Fruit fly (Drosophila melanogaster) whole organism, embryonic: ENCODE data around the gene CG3434.
A peak's percentile ranks its signal among the peaks of the same experiment; 100 is the strongest.

Experiments
- Asciz ChIP-seq: fragments of 200-800 bp; sonication (Bioruptor generic); optimal IDR thresholded peaks from 2 replicates; lab custom pipeline; 2017; ENCODE audit warnings: missing biosample characterization, mild to moderate bottlenecking, missing genetic modification characterization, missing genetic modification reagents
- CG10147 ChIP-seq: fragments of 200-800 bp; sonication (Bioruptor generic); optimal IDR thresholded peaks from 2 replicates; lab custom pipeline; 2019; ENCODE audit warnings: missing biosample characterization, mild to moderate bottlenecking, missing genetic modification characterization, moderate library complexity
- CG10209 ChIP-seq: fragments of 200-800 bp; sonication (Bioruptor generic); optimal IDR thresholded peaks from 3 replicates; lab custom pipeline; 2017; ENCODE audit warnings: missing biosample characterization, mild to moderate bottlenecking, missing genetic modification characterization, missing genetic modification reagents
- CG10979 ChIP-seq: fragments of 200-800 bp; sonication (Bioruptor generic); optimal IDR thresholded peaks from 2 replicates; lab custom pipeline; 2018; ENCODE audit warnings: missing biosample characterization, mild to moderate bottlenecking, missing genetic modification characterization, moderate library complexity
- CG11695 ChIP-seq: fragments of 200-800 bp; sonication (Bioruptor generic); IDR thresholded peaks from 3 replicates; pipeline ENCODE4 v1.3.6; 2022; ENCODE audit warnings: missing biosample characterization, missing genetic modification characterization
- CG11696 ChIP-seq: fragments of 200-800 bp; sonication (Bioruptor generic); IDR thresholded peaks from 2 replicates; pipeline ENCODE4 v1.3.6; 2022; ENCODE audit warnings: missing biosample characterization, missing genetic modification characterization
- CG11723 ChIP-seq: fragments of 200-800 bp; sonication (Bioruptor generic); optimal IDR thresholded peaks from 2 replicates; lab custom pipeline; 2017; ENCODE audit warnings: missing biosample characterization, mild to moderate bottlenecking, missing genetic modification characterization
- CG13296 ChIP-seq: fragments of 200-800 bp; sonication (Bioruptor generic); optimal IDR thresholded peaks from 3 replicates; lab custom pipeline; 2018; ENCODE audit warnings: missing biosample characterization, mild to moderate bottlenecking, missing genetic modification characterization
- CG13424 ChIP-seq: fragments of 200-800 bp; sonication (Bioruptor generic); optimal IDR thresholded peaks from 2 replicates; lab custom pipeline; 2019; ENCODE audit warnings: missing biosample characterization, mild to moderate bottlenecking, missing genetic modification characterization, moderate library complexity
- CG15514 ChIP-seq: fragments of 200-800 bp; sonication (Bioruptor generic); optimal IDR thresholded peaks from 3 replicates; lab custom pipeline; 2017; ENCODE audit warnings: missing biosample characterization, missing genetic modification characterization, mild to moderate bottlenecking, moderate library complexity, missing genetic modification reagents
- CG17829 ChIP-seq: fragments of 200-800 bp; optimal IDR thresholded peaks from 2 replicates; lab custom pipeline; 2019; ENCODE audit warnings: missing biosample characterization, mild to moderate bottlenecking, missing genetic modification characterization, moderate library complexity
- CG18011 ChIP-seq: fragments of 200-800 bp; sonication (Bioruptor generic); optimal IDR thresholded peaks from 2 replicates; lab custom pipeline; 2017; ENCODE audit warnings: missing biosample characterization, missing genetic modification characterization, mild to moderate bottlenecking, moderate library complexity, missing genotype
- CG2712 ChIP-seq: fragments of 200-800 bp; optimal IDR thresholded peaks from 3 replicates; lab custom pipeline; 2019; ENCODE audit warnings: missing biosample characterization, mild to moderate bottlenecking, missing genetic modification characterization, moderate library complexity
- CG32532 ChIP-seq: fragments of 200-800 bp; sonication (Bioruptor generic); IDR thresholded peaks from 2 replicates; pipeline ENCODE4 v1.3.6; 2022; ENCODE audit warnings: missing biosample characterization, missing genetic modification characterization
- CG3281 ChIP-seq: fragments of 200-800 bp; sonication (Bioruptor generic); optimal IDR thresholded peaks from 3 replicates; lab custom pipeline; 2017; ENCODE audit warnings: missing biosample characterization, mild to moderate bottlenecking, missing genetic modification characterization
- CG4360 ChIP-seq: fragments of 200-800 bp; sonication (Bioruptor generic); IDR thresholded peaks from 2 replicates; pipeline ENCODE4 v1.3.6; 2022; ENCODE audit warnings: missing biosample characterization, missing genetic modification characterization
- CG7839 ChIP-seq: fragments of 200-800 bp; sonication (Bioruptor generic); optimal IDR thresholded peaks from 3 replicates; lab custom pipeline; 2018; ENCODE audit warnings: missing biosample characterization, mild to moderate bottlenecking, missing genetic modification characterization, moderate library complexity
- CG8388 ChIP-seq: fragments of 200-800 bp; sonication (Bioruptor generic); optimal IDR thresholded peaks from 2 replicates; lab custom pipeline; 2019; ENCODE audit warnings: missing biosample characterization, mild to moderate bottlenecking, missing genetic modification characterization, moderate library complexity
- CG9437 ChIP-seq: fragments of 200-800 bp; sonication (Bioruptor generic); optimal IDR thresholded peaks from 2 replicates; lab custom pipeline; 2018; ENCODE audit warnings: missing biosample characterization, mild to moderate bottlenecking, missing genetic modification characterization
- CG9727 ChIP-seq: fragments of 200-800 bp; sonication (Bioruptor generic); optimal IDR thresholded peaks from 3 replicates; lab custom pipeline; 2017; ENCODE audit warnings: missing biosample characterization, mild to moderate bottlenecking, missing genetic modification characterization
- D ChIP-seq, 2 experiments: fragments of 200-800 bp in 1 of 2; fragments of >200 bp in 1 of 2; sonication (Bioruptor generic) in 1 of 2; optimal IDR thresholded peaks; 2 replicates in 1 of 2; 3 replicates in 1 of 2; lab custom pipeline; 2017; ENCODE audit warnings: mild to moderate bottlenecking in 1 of 2, missing biosample characterization in 1 of 2, missing genetic modification characterization in 1 of 2, missing genetic modification reagents in 1 of 2
- E2f2 ChIP-seq: fragments of 200-800 bp; sonication (Bioruptor generic); IDR thresholded peaks from 2 replicates; pipeline ENCODE4 v1.3.6; 2022; ENCODE audit warnings: missing biosample characterization, missing genetic modification characterization
- Elba2 ChIP-seq: fragments of 200-800 bp; sonication (Bioruptor generic); optimal IDR thresholded peaks from 3 replicates; lab custom pipeline; 2016; ENCODE audit warnings: missing biosample characterization, missing genetic modification characterization
- Hand ChIP-seq: fragments of 200-800 bp; sonication (Bioruptor generic); optimal IDR thresholded peaks from 2 replicates; lab custom pipeline; 2017; ENCODE audit warnings: mild to moderate bottlenecking, missing biosample characterization, missing genetic modification reagents, missing genetic modification characterization
- Hmr ChIP-seq: fragments of 200-800 bp; sonication (Bioruptor generic); optimal IDR thresholded peaks from 3 replicates; lab custom pipeline; 2017; ENCODE audit warnings: mild to moderate bottlenecking, missing biosample characterization, missing genetic modification reagents, missing genetic modification characterization
- Kr ChIP-seq: fragments of 200-800 bp; sonication (Bioruptor generic); optimal IDR thresholded peaks from 2 replicates; lab custom pipeline; 2017; ENCODE audit warnings: missing biosample characterization, mild to moderate bottlenecking, missing genetic modification characterization
- Med ChIP-seq: fragments of 200-800 bp; sonication (Bioruptor generic); peaks from one replicate; lab custom pipeline; 2016; ENCODE audit warnings: missing biosample characterization, missing genetic modification characterization, mild to moderate bottlenecking, inconsistent platforms, moderate library complexity
- Pdp1 ChIP-seq, 2 experiments: fragments of 200-800 bp; sonication (Bioruptor generic); optimal IDR thresholded peaks; 3 replicates each; lab custom pipeline; 2016; ENCODE audit warnings: missing biosample characterization in 2 of 2, missing genetic modification characterization in 2 of 2, mild to moderate bottlenecking in 1 of 2, moderate library complexity in 1 of 2
- Sox102F ChIP-seq: fragments of 200-800 bp; sonication (Bioruptor generic); optimal IDR thresholded peaks from 2 replicates; lab custom pipeline; 2018; ENCODE audit warnings: missing biosample characterization, mild to moderate bottlenecking, missing genetic modification characterization, moderate library complexity
- Ssrp ChIP-seq: fragments of 200-800 bp; sonication (Bioruptor generic); optimal IDR thresholded peaks from 2 replicates; lab custom pipeline; 2018; ENCODE audit warnings: missing biosample characterization, mild to moderate bottlenecking, missing genetic modification characterization, moderate library complexity
- Vsx1 ChIP-seq: fragments of 200-800 bp; sonication (Bioruptor generic); optimal IDR thresholded peaks from 2 replicates; lab custom pipeline; 2017; ENCODE audit warnings: missing biosample characterization, mild to moderate bottlenecking, missing genetic modification characterization, missing genetic modification reagents
- chm ChIP-seq: fragments of 200-800 bp; sonication (Bioruptor generic); IDR thresholded peaks from 2 replicates; pipeline ENCODE4 v1.3.6; 2022; ENCODE audit warnings: missing biosample characterization, missing genetic modification characterization
- ci ChIP-seq: fragments of 200-800 bp; sonication (Bioruptor generic); IDR thresholded peaks from 3 replicates; pipeline ENCODE4 v1.3.6; 2022; ENCODE audit warnings: missing biosample characterization, missing genetic modification characterization
- crol ChIP-seq: fragments of 200-800 bp; sonication (Bioruptor generic); IDR thresholded peaks from 2 replicates; pipeline ENCODE4 v1.3.6; 2022; ENCODE audit warnings: missing biosample characterization, missing genetic modification characterization
- dmrt99B ChIP-seq: fragments of 200-800 bp; sonication (Bioruptor generic); optimal IDR thresholded peaks from 2 replicates; lab custom pipeline; 2018; ENCODE audit warnings: missing biosample characterization, mild to moderate bottlenecking, missing genetic modification characterization, moderate library complexity
- grau ChIP-seq: fragments of 200-800 bp; optimal IDR thresholded peaks from 3 replicates; lab custom pipeline; 2019; ENCODE audit warnings: missing biosample characterization, mild to moderate bottlenecking, missing genetic modification characterization, moderate library complexity
- hkb ChIP-seq, 2 experiments: fragments of 200-800 bp in 1 of 2; fragments of >200 bp in 1 of 2; sonication (Bioruptor generic) in 1 of 2; IDR thresholded peaks in 1 of 2; optimal IDR thresholded peaks in 1 of 2; 2 replicates each; pipeline versions ENCODE4 v1.3.6 to Lab custom; 2017 to 2022; ENCODE audit warnings: missing biosample characterization in 1 of 2, missing genetic modification characterization in 1 of 2
- jumu ChIP-seq: fragments of 200-800 bp; sonication (Bioruptor generic); optimal IDR thresholded peaks from 3 replicates; lab custom pipeline; 2016; ENCODE audit warnings: missing biosample characterization, missing genetic modification characterization
- lab ChIP-seq: fragments of 200-800 bp; sonication (Bioruptor generic); optimal IDR thresholded peaks from 3 replicates; lab custom pipeline; 2017; ENCODE audit warnings: missing biosample characterization, missing genetic modification characterization, mild to moderate bottlenecking, moderate library complexity, missing genetic modification reagents
- lbe ChIP-seq: fragments of 200-800 bp; sonication (Bioruptor generic); optimal IDR thresholded peaks from 2 replicates; lab custom pipeline; 2016; ENCODE audit warnings: missing biosample characterization, mild to moderate bottlenecking, missing genetic modification characterization
- mam ChIP-seq: fragments of 200-800 bp; sonication (Bioruptor generic); optimal IDR thresholded peaks from 3 replicates; lab custom pipeline; 2016; ENCODE audit warnings: missing biosample characterization, missing genetic modification characterization
- odd ChIP-seq: fragments of 200-800 bp; sonication (Bioruptor generic); optimal IDR thresholded peaks from 2 replicates; lab custom pipeline; 2017; ENCODE audit warnings: missing biosample characterization, mild to moderate bottlenecking, missing genetic modification characterization
- scrt ChIP-seq: fragments of 200-800 bp; sonication (Bioruptor generic); optimal IDR thresholded peaks from 2 replicates; lab custom pipeline; 2018; ENCODE audit warnings: missing biosample characterization, mild to moderate bottlenecking, missing genetic modification characterization, moderate library complexity
- seq ChIP-seq: fragments of 200-800 bp; sonication (Bioruptor generic); IDR thresholded peaks from 2 replicates; pipeline ENCODE4 v1.3.6; 2022; ENCODE audit warnings: missing biosample characterization, missing genetic modification characterization
- sim ChIP-seq: fragments of 200-800 bp; sonication (Bioruptor generic); IDR thresholded peaks from 2 replicates; pipeline ENCODE4 v1.3.6; 2022; ENCODE audit warnings: missing biosample characterization, missing genetic modification characterization
- tin ChIP-seq: fragments of 200-800 bp; sonication (Bioruptor generic); optimal IDR thresholded peaks from 3 replicates; lab custom pipeline; 2016; ENCODE audit warnings: missing biosample characterization, missing genetic modification characterization
- tx ChIP-seq: fragments of 200-800 bp; sonication (Bioruptor generic); optimal IDR thresholded peaks from 2 replicates; lab custom pipeline; 2016; ENCODE audit warnings: missing biosample characterization, missing genetic modification characterization
- vfl ChIP-seq: fragments of 200-800 bp; sonication (Bioruptor generic); optimal IDR thresholded peaks from 2 replicates; lab custom pipeline; 2016; ENCODE audit warnings: missing biosample characterization, missing genetic modification characterization

Gene CG3434

DNA sequence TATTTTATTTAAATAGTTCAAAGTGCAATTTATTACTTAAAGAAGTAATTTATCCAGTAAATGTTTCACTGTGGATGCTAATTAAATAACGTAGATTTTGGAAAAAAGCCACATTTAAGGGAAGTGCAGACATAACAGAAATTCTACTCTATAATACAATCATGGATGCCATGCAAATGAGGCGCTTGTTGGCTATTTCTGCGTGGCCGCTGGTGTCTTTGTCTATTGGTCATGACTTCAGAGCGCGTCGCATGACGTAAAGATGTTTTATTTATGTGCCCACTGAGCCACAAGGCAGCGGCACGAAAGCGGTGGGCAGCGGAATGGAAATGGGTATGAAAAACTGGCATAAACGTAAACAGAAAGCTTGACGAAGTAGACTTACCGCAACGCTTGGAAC lies 34.8 kb downstream of the CG3434 start (continued):
- TF ChIP-seq CG11696 (GFP tag; lab: Robert Waterston, UW) (peak; percentile 82), Pdp1 (GFP tag; optimal IDR thresholded peaks at IDR 0.05; lab: Kevin White, UChicago) (peak in 1 of 2 experiments; percentile 73), CG10979 (tag; lab: Kevin White, UChicago) (peak; percentile 12), tin (GFP tag; lab: Kevin White, UChicago) (peak; percentile 25), vfl (GFP tag; lab: Kevin White, UChicago) (peak; percentile 12), hkb (optimal IDR thresholded peaks at IDR 0.05; lab: Kevin White, UChicago) (no peak), hkb (GFP tag; IDR thresholded peaks at IDR 0.05; lab: Robert Waterston, UW) (peak; percentile 10; the same call in 1 of the 2 replicates), mam (GFP tag; lab: Kevin White, UChicago) (peak; percentile 13), CG11695 (GFP tag; lab: Robert Waterston, UW) (peak; percentile 24; the same call in 1 of the 3 replicates), Sox102F (GFP tag; lab: Kevin White, UChicago) (peak; percentile 32), Hmr (peak; percentile 14), ci (GFP tag; lab: Robert Waterston, UW) (peak; percentile 50; the same call in 1 of the 3 replicates), grau (tag; lab: Kevin White, UChicago) (peak; percentile 35), Vsx1 (peak; percentile 37), CG10209 (GFP tag; lab: Kevin White, UChicago) (no peak), CG13424 (tag; lab: Kevin White, UChicago) (peak; percentile 28), chm (GFP tag; lab: Robert Waterston, UW) (peak; percentile 21; the same call in 1 of the 2 replicates), Asciz (GFP tag; lab: Kevin White, UChicago) (peak; percentile 20), Ssrp (tag; lab: Kevin White, UChicago) (peak; percentile 28), sim (GFP tag; lab: Robert Waterston, UW) (no peak), Med (GFP tag; lab: Kevin White, UChicago) (peak; percentile 69), CG2712 (peak; percentile 22), CG18011 (no peak), CG9437 (GFP tag; lab: Kevin White, UChicago) (peak; percentile 81)

DNA sequence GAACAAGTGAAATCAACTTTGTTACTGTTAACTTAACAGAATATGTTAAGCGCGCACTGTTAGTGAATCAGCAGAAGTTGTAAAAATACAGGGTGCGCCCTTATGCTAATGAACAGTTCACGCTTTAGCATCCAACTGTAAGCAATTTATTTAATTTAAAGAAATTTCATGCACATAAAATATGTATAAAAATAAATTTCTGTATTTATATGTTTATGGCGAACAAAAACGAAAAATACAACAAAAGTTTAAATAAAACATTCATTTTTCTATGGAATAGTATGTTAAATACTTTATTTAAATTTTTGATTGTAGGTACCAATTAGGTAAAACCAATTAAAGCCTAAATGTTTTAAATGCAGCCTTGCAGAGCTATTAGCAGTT lies 36.1 kb downstream of the CG3434 start:
- TF ChIP-seq odd (GFP tag; lab: Kevin White, UChicago) = peak; percentile 42
- peak; percentile 59 for TF ChIP-seq lbe
- TF ChIP-seq CG13296 (GFP tag; lab: Kevin White, UChicago) = peak; percentile 42
- TF ChIP-seq E2f2 (GFP tag; lab: Robert Waterston, UW) = peak; percentile 23; the same call in 1 of the 2 replicates
- peak; percentile 39 for TF ChIP-seq CG3281 (GFP tag; lab: Kevin White, UChicago)
- no peak for TF ChIP-seq D (optimal IDR thresholded peaks at IDR 0.05; lab: Kevin White, UChicago)
- TF ChIP-seq D (GFP tag; optimal IDR thresholded peaks at IDR 0.05; lab: Kevin White, UChicago) = no peak
- peak; percentile 65 for TF ChIP-seq seq (GFP tag; lab: Robert Waterston, UW)
- TF ChIP-seq CG32532 (GFP tag; lab: Robert Waterston, UW) = peak; percentile 66; the same call in 1 of the 2 replicates
- no peak for TF ChIP-seq Elba2 (GFP tag; lab: Kevin White, UChicago)
- no peak for TF ChIP-seq tx (GFP tag; lab: Kevin White, UChicago)
- TF ChIP-seq CG15514 = peak; percentile 20
- peak; percentile 23 for TF ChIP-seq dmrt99B (tag; lab: Kevin White, UChicago)
- peak; percentile 52 for TF ChIP-seq CG8388 (GFP tag; lab: Kevin White, UChicago)
- TF ChIP-seq lab = peak; percentile 38
- TF ChIP-seq CG17829 = peak; percentile 50
- peak; percentile 23 for TF ChIP-seq scrt (GFP tag; lab: Kevin White, UChicago)
- peak; percentile 15 for TF ChIP-seq CG18011
- TF ChIP-seq CG7839 (tag; lab: Kevin White, UChicago) = peak; percentile 36
- TF ChIP-seq jumu (GFP tag; lab: Kevin White, UChicago) = no peak
- TF ChIP-seq crol = no peak
- peak; percentile 48 for TF ChIP-seq CG9727 (GFP tag; lab: Kevin White, UChicago)
- TF ChIP-seq CG4360 (GFP tag; lab: Robert Waterston, UW) = no peak
- peak; percentile 2 for TF ChIP-seq CG11723 (GFP tag; lab: Kevin White, UChicago)
- TF ChIP-seq Hand (GFP tag; lab: Kevin White, UChicago) = peak; percentile 26
- TF ChIP-seq sim (GFP tag; lab: Robert Waterston, UW) = no peak
- TF ChIP-seq CG10147 (GFP tag; lab: Kevin White, UChicago) = peak; percentile 22
- no peak for TF ChIP-seq Kr
